Worm (Caenorhabditis elegans) whole organism, midembryonic: ENCODE measurements around the gene sqv-2.

Experiments
- T22C8.4 ChIP-seq: fragments of 200-800 bp; sonication (Bioruptor generic); IDR thresholded peaks from 2 replicates; pipeline ENCODE4 v1.3.6; 2022; ENCODE audit warnings: missing genetic modification characterization, missing compliant biosample characterization
- cog-1 ChIP-seq: sonication (generic microtip); optimal IDR thresholded peaks from 2 replicates; lab custom pipeline; 2016; ENCODE audit warnings: missing genetic modification characterization, missing compliant biosample characterization
- flt-1 ChIP-seq: fragments of 200-800 bp; sonication (Bioruptor generic); IDR thresholded peaks from 2 replicates; pipeline ENCODE4 v1.3.6; 2022; ENCODE audit warnings: missing genetic modification characterization, missing compliant biosample characterization
- klf-2 ChIP-seq: fragments of 200-800 bp; sonication (Bioruptor generic); conservative IDR thresholded peaks from 2 replicates; pipeline ENCODE4 v1.3.6; 2022; ENCODE audit warnings: missing genetic modification reagents, missing genetic modification characterization, missing compliant biosample characterization
- med-1 ChIP-seq: sonication (generic microtip); optimal IDR thresholded peaks from 2 replicates; lab custom pipeline; 2017; ENCODE audit warnings: missing genetic modification characterization, mild to moderate bottlenecking, missing compliant biosample characterization, antibody characterized with exemption, missing genetic modification reagents; ENCODE audit not compliant: insufficient read depth
- ref-1 ChIP-seq: fragments of 200-800 bp; sonication (Bioruptor generic); conservative IDR thresholded peaks from 2 replicates; pipeline ENCODE4 v1.3.6; 2022; ENCODE audit warnings: missing genetic modification reagents, missing genetic modification characterization, missing compliant biosample characterization
- tab-1 ChIP-seq: fragments of 200-800 bp; sonication (Bioruptor generic); IDR thresholded peaks from 2 replicates; pipeline ENCODE4 v1.3.6; 2022; ENCODE audit warnings: missing genetic modification characterization, missing compliant biosample characterization
- ztf-23 ChIP-seq: fragments of 200-800 bp; sonication (Bioruptor generic); IDR thresholded peaks from 2 replicates; pipeline ENCODE4 v1.3.6; 2022; ENCODE audit warnings: missing genetic modification reagents, missing genetic modification characterization, missing compliant biosample characterization
- ztf-29 ChIP-seq: fragments of 200-800 bp; sonication (Bioruptor generic); IDR thresholded peaks from 2 replicates; pipeline ENCODE4 v1.3.6; 2022; ENCODE audit warnings: missing genetic modification reagents, missing genetic modification characterization, missing compliant biosample characterization

Gene sqv-2

DNA sequence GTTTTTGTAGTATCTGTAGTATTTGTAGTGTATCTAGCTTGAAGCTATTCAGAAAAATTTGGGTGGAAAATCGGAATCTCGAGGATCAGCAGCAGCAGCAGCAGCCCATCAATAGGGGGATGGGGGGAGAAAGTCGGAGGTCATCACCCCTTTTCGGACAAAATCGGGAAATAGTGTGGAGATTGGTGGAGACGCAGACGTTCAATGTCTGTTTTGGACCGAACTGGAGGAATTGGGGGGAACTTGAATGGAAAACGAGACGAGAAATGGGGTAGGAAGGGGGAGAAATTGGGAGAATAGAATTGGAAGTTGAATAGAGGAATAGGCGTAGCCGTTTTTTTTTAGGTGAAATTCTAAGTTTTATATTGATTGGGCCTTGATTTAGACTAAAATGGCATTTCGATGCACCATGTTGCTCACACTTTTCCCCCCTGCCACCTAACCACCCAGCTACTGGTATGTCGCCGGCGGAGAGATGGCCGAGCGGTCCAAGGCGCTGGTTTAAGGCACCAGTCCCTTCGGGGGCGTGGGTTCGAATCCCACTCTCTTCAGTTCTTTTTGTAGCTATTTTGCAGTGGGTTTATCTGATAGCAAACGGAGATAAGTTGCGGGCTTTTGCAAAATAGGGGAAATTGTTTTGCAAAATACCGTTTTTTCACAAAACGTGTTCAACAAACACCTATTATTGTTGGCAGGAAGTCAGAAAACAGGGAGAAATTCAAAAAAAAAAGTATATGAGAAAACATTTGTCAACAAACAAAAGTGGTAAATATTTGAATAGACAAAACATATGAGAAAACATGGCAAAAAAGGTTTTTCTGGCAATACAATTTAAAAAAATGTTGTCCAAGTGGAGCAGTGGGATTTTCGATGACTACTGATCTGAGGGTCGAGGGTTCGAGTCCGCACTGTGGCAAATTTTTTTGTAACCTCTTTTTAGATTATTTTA lies 34.0 kb downstream of the sqv-2 start:
- TF ChIP-seq klf-2 (GFP tag; lab: Robert Waterston, UW) = no peak
- TF ChIP-seq tab-1 (GFP tag; lab: Robert Waterston, UW) = peak; percentile 64
- peak; percentile 81 for TF ChIP-seq flt-1 (GFP tag; lab: Robert Waterston, UW)
- TF ChIP-seq med-1 (GFP tag; lab: Kevin White, UChicago) = no peak
- no peak for TF ChIP-seq cog-1 (tag; lab: Kevin White, UChicago)
- TF ChIP-seq T22C8.4 = no peak
- peak; percentile 52; the same call in 1 of the 2 replicates for TF ChIP-seq ztf-23 (GFP tag; lab: Robert Waterston, UW)
- TF ChIP-seq ref-1 (GFP tag; lab: Robert Waterston, UW) = no peak
- no peak for TF ChIP-seq ztf-29 (GFP tag; lab: Robert Waterston, UW)

ce11 chrII:2859315-2859714 lies 34.9 kb downstream of the sqv-2 start:
- no peak for TF ChIP-seq cog-1 (tag; lab: Kevin White, UChicago)
- TF ChIP-seq tab-1 (GFP tag; lab: Robert Waterston, UW) = no peak
- no peak for TF ChIP-seq ref-1 (GFP tag; lab: Robert Waterston, UW)
- no peak for TF ChIP-seq flt-1 (GFP tag; lab: Robert Waterston, UW)
- TF ChIP-seq med-1 (GFP tag; lab: Kevin White, UChicago) = no peak
- no peak; the same call in 1 of the 2 replicates for TF ChIP-seq ztf-29 (GFP tag; lab: Robert Waterston, UW)
- TF ChIP-seq klf-2 (GFP tag; lab: Robert Waterston, UW) = no peak
- no peak for TF ChIP-seq T22C8.4
- TF ChIP-seq ztf-23 (GFP tag; lab: Robert Waterston, UW) = no peak

- TF ChIP-seq ref-1 (GFP tag; lab: Robert Waterston, UW) = no peak
- no peak for TF ChIP-seq flt-1 (GFP tag; lab: Robert Waterston, UW)
- no peak for TF ChIP-seq T22C8.4
- TF ChIP-seq tab-1 (GFP tag; lab: Robert Waterston, UW) = no peak
- TF ChIP-seq cog-1 (tag; lab: Kevin White, UChicago) = no peak
- TF ChIP-seq ztf-29 (GFP tag; lab: Robert Waterston, UW) = no peak
- no peak for TF ChIP-seq med-1 (GFP tag; lab: Kevin White, UChicago)
- no peak for TF ChIP-seq klf-2 (GFP tag; lab: Robert Waterston, UW)
- TF ChIP-seq ztf-23 (GFP tag; lab: Robert Waterston, UW) = no peak
These were observed 35.3 kb downstream of the sqv-2 start for ce11 chrII:2858851-2859250.

DNA sequence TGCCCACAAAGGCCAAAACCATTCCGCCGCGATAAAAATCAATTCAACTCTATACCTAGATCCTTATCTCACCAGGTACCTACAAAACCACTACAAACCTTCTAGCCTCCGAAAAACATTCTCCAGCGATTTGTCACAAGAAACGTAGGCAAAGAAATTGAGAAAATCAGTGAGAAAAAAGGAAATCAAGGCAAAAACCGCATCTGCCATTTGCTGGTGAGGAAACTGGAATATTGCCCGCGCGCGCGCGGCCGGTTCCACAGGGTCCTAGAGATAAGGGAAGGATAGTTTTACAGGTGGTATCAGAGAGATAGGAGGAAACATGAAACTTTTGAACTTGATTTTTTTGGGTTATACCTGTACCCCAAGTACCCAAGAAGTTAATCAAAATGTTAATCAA lies 36.6 kb downstream of the sqv-2 start:
- TF ChIP-seq flt-1 (GFP tag; lab: Robert Waterston, UW) (no peak), T22C8.4 (no peak), klf-2 (GFP tag; lab: Robert Waterston, UW) (no peak), ztf-29 (GFP tag; lab: Robert Waterston, UW) (no peak), cog-1 (tag; lab: Kevin White, UChicago) (no peak), ref-1 (GFP tag; lab: Robert Waterston, UW) (no peak), ztf-23 (GFP tag; lab: Robert Waterston, UW) (no peak), med-1 (GFP tag; lab: Kevin White, UChicago) (no peak), tab-1 (GFP tag; lab: Robert Waterston, UW) (no peak)

- no peak for TF ChIP-seq ztf-23 (GFP tag; lab: Robert Waterston, UW)
- no peak for TF ChIP-seq ztf-29 (GFP tag; lab: Robert Waterston, UW)
- no peak for TF ChIP-seq klf-2 (GFP tag; lab: Robert Waterston, UW)
These were observed 38.1 kb downstream of the sqv-2 start for ce11 chrII:2856114-2856513.

- no peak for TF ChIP-seq tab-1 (GFP tag; lab: Robert Waterston, UW)
- TF ChIP-seq klf-2 (GFP tag; lab: Robert Waterston, UW) = no peak
- no peak for TF ChIP-seq ref-1 (GFP tag; lab: Robert Waterston, UW)
- TF ChIP-seq ztf-29 (GFP tag; lab: Robert Waterston, UW) = peak; percentile 34; the same call in 1 of the 2 replicates
These were observed 39.4 kb downstream of the sqv-2 start for ce11 chrII:2854794-2855193.

ce11 chrII:2853767-2854166 lies 40.4 kb downstream of the sqv-2 start:
- TF ChIP-seq cog-1 (tag; lab: Kevin White, UChicago) (no peak), ztf-23 (GFP tag; lab: Robert Waterston, UW) (no peak), med-1 (GFP tag; lab: Kevin White, UChicago) (no peak), ref-1 (GFP tag; lab: Robert Waterston, UW) (no peak), klf-2 (GFP tag; lab: Robert Waterston, UW) (no peak), ztf-29 (GFP tag; lab: Robert Waterston, UW) (no peak), T22C8.4 (no peak), flt-1 (GFP tag; lab: Robert Waterston, UW) (no peak), tab-1 (GFP tag; lab: Robert Waterston, UW) (no peak)

DNA sequence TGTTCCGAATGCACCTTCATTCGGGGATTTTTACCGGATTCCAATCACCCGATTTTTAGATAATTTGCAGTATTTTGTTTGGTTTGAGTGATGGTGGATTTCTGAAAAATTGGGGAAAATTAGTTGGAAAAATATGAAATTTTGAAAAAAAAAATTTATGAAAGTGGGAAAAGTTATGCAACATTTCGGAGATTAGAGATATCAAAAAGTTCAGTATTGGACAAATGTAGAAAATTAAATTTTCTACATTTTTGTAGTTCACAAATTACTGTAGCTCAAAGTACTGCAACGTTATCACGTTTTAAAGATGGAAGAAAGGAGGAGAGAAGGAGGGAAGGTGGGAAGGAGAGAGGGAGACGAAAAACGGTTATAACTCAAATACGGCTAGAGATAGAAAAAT lies 41.7 kb downstream of the sqv-2 start, which contains the start of gene ptc-3:
Gene ptc-3, minus strand, starts transcription at position 101 of the 400 bp plus-strand sequence.
- no peak for TF ChIP-seq tab-1 (GFP tag; lab: Robert Waterston, UW)
- no peak for TF ChIP-seq klf-2 (GFP tag; lab: Robert Waterston, UW)
- TF ChIP-seq ref-1 (GFP tag; lab: Robert Waterston, UW) = no peak
- no peak for TF ChIP-seq ztf-29 (GFP tag; lab: Robert Waterston, UW)
- TF ChIP-seq T22C8.4 = no peak
- no peak for TF ChIP-seq med-1 (GFP tag; lab: Kevin White, UChicago)
- TF ChIP-seq flt-1 (GFP tag; lab: Robert Waterston, UW) = no peak

ce11 chrII:2846552-2846951 lies 47.6 kb downstream of the sqv-2 start:
- TF ChIP-seq klf-2 (GFP tag; lab: Robert Waterston, UW) (no peak), ref-1 (GFP tag; lab: Robert Waterston, UW) (no peak), flt-1 (GFP tag; lab: Robert Waterston, UW) (no peak), tab-1 (GFP tag; lab: Robert Waterston, UW) (no peak), med-1 (GFP tag; lab: Kevin White, UChicago) (no peak), ztf-23 (GFP tag; lab: Robert Waterston, UW) (no peak)
